Worm (Caenorhabditis elegans): ENCODE results near the gene B0035.22.

The B0035.22 gene

DNA sequence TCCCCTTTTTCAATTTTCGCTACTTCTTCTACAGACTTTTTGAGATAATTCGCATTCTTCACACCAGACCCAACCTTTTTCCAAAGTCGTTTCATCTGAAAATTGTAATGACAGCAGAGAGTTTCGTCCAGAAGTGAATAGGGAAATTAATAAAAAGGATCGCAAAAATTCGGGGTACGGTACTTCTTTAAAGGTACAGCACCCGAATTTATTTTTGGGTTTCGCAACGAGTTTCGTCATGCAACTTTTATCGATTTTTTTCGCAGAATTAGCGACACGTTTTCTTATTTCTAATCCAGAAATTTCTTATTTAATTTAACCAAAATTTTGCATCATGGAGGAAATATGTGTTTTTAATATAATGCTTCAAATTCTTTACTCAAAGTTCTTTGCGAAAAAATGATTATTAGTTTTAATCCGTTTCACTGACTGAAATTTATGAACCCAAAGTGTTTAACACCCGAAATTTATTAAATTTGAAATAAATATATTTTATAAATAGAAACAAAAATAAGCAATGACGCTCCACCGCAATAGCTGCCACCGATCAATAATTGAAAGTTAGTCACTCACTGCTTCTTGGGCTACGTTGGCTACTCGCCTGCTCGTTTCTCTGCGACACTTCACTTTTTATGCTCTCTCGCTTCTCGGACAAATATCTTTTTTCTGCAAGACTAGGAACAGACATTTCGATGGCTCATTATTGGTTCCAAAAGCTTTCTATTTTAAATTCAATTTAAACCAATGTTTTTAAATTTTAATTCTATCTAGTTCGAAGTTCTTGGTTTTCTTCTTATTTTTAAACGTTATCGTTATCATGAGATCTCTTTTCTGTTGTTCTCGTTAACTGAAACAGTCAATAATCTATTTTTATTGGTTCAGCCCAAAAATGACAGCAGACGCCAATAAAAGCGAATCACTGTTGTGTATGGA, 16.5 kb upstream of the B0035.22 start, which contains the start of the genes B0035.15 and dnj-1 (continued):
- peak in 1 of 2 experiments; percentile 12 for TF ChIP-seq mdl-1 (tag; optimal IDR thresholded peaks at IDR 0.05)
- TF ChIP-seq unc-130 (tag; optimal IDR thresholded peaks at IDR 0.05) = peak; percentile 16
- no peak for TF ChIP-seq aly-2 (tag; optimal IDR thresholded peaks at IDR 0.05)
- TF ChIP-seq nhr-47 (tag; optimal IDR thresholded peaks at IDR 0.05) = no peak
- peak; percentile 32 for TF ChIP-seq rnt-1 (tag; optimal IDR thresholded peaks at IDR 0.05)

DNA sequence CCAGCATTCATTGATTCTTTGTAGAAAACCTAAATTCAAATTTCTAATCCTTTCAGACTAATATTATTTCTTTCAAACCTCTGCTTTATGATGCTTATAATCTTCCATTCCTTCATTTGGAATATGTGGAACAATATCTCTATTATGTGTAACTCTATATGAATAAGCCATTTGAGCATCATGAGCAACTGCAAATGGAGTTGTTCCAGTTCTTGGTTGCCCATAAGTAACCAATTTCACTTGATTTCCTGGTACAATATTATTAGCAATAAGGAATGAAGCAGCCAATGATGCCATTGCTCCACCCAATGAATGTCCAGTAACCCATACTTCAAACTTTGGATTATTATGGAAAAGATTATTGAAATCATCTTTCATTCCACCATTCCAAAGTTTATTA, 10.0 kb upstream of the B0035.22 start:
- no peak for TF ChIP-seq ceh-82 (tag; optimal IDR thresholded peaks at IDR 0.05)
- TF ChIP-seq fkh-4 (tag; optimal IDR thresholded peaks at IDR 0.05; ENCODE audit: borderline replicate concordance) = no peak
- no peak for TF ChIP-seq isw-1 (GFP tag; IDR thresholded peaks at IDR 0.05)
- TF ChIP-seq efl-1 (optimal IDR thresholded peaks at IDR 0.05) = no peak
- TF ChIP-seq efl-1 (GFP tag; optimal IDR thresholded peaks at IDR 0.05 in 1 of 2) = peak in 1 of 2 experiments; percentile 67
- no peak for TF ChIP-seq nhr-19 (GFP tag; conservative IDR thresholded peaks at IDR 0.05)
- no peak for TF ChIP-seq Y116A8C.19 (tag; optimal IDR thresholded peaks at IDR 0.05; ENCODE audit: borderline replicate concordance)
- TF ChIP-seq unc-86 (tag; optimal IDR thresholded peaks at IDR 0.05) = no peak
- TF ChIP-seq nhr-76 (tag; optimal IDR thresholded peaks at IDR 0.05) = no peak
- TF ChIP-seq mdl-1 (tag; optimal IDR thresholded peaks at IDR 0.05) = no peak
- TF ChIP-seq dsc-1 (tag; optimal IDR thresholded peaks at IDR 0.05) = peak; percentile 55
- TF ChIP-seq pag-3 (tag; optimal IDR thresholded peaks at IDR 0.05; ENCODE audit: borderline replicate concordance, insufficient read depth) = no peak
- TF ChIP-seq blmp-1 (tag; optimal IDR thresholded peaks at IDR 0.05) = no peak

DNA sequence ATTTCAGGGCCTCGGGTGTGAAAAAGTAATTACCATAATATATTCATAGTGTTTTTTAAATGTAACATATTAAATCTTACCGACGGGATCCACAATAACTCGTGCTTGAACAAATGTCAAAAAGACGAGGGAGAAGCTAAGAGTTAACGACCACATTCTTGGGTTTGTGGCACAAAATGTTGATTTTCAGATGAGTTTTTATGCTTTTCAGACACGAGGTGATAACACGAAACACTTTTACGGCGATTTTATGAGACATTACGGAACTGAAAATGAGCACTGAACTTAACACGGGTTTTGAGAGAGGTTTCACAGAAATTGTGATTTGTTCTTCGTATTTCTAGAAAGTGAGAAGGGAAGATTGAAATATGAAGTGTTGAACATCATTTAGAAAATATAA, 8.4 kb upstream of the B0035.22 start, which contains the start of gene B0035.13:
Gene B0035.13 (minus strand): TSS at position 173 of the 400 bp plus-strand sequence.
- no peak for TF ChIP-seq elt-3 (tag; optimal IDR thresholded peaks at IDR 0.05)
- peak; percentile 42 for TF ChIP-seq elt-2 (tag; optimal IDR thresholded peaks at IDR 0.05)
- TF ChIP-seq lin-39 (tag; optimal IDR thresholded peaks at IDR 0.05) = no peak
- no peak for TF ChIP-seq ceh-90 (tag; optimal IDR thresholded peaks at IDR 0.05)
- TF ChIP-seq nhr-90 (tag; optimal IDR thresholded peaks at IDR 0.05; ENCODE audit: poor library complexity) = no peak
- no peak for TF ChIP-seq efl-1 (optimal IDR thresholded peaks at IDR 0.05)
- peak in 1 of 2 experiments; percentile 19 for TF ChIP-seq efl-1 (GFP tag; optimal IDR thresholded peaks at IDR 0.05 in 1 of 2)
- TF ChIP-seq ces-1 (GFP tag; optimal IDR thresholded peaks at IDR 0.05) = no peak
- no peak for TF ChIP-seq snu-23 (GFP tag; optimal IDR thresholded peaks at IDR 0.05)

DNA sequence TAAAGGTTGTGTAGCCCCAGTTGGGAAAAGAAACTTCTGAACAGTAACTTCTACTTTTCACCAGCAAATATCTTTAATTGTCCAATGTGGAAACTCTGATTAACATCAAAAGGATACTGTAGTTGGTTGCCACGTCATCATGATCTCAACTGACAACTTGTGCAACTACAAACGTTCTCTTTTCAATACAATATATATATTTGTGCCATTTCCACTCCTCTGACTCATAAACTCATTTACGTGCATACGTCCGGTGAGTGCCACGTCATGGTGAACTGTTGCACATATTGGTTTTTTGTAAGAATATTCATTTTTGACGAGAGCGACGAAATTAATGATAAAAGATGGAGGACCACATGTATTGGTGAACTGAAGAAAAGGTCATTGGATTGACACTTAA, 7.2 kb upstream of the B0035.22 start:
- no peak for TF ChIP-seq C16A3.4 (tag; optimal IDR thresholded peaks at IDR 0.05)
- TF ChIP-seq aha-1 (tag; optimal IDR thresholded peaks at IDR 0.05) = no peak
- no peak for TF ChIP-seq lin-39 (tag; optimal IDR thresholded peaks at IDR 0.05)
- TF ChIP-seq nhr-90 (tag; optimal IDR thresholded peaks at IDR 0.05; ENCODE audit: poor library complexity) = no peak
- no peak for TF ChIP-seq unc-130 (tag; optimal IDR thresholded peaks at IDR 0.05)
- no peak for TF ChIP-seq tlp-1 (tag; optimal IDR thresholded peaks at IDR 0.05)
- TF ChIP-seq mdl-1 (tag; optimal IDR thresholded peaks at IDR 0.05) = no peak
- TF ChIP-seq ama-1 (optimal IDR thresholded peaks at IDR 0.05) = no peak
- no peak for TF ChIP-seq ceh-82 (tag; optimal IDR thresholded peaks at IDR 0.05)
- no peak for TF ChIP-seq jun-1 (tag; optimal IDR thresholded peaks at IDR 0.05)

DNA sequence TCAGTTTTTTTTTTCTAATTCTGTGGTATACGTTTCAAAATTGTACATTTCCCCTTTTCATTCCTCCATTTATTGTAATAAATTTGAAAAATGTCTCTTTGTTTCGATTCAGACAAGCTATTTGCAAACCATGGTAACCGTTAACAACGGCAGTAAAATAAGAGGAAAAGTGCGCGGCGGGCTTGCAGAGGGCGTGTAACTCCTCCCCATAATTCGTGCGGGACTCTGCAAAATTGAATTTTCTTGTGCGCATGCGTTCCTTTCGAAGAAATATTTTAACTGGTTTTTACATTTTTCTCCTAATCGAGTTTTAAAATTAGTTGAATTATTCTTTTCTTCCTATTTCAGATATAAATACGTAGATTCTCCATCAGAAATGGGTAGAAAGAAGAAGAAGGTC, 4.3 kb upstream of the B0035.22 start, which contains the start of gene znf-207:
Gene znf-207 (plus strand): TSS at position 349 of the 400 bp plus-strand sequence.
- TF ChIP-seq egl-13 (tag; optimal IDR thresholded peaks at IDR 0.05) (no peak), rnt-1 (tag; optimal IDR thresholded peaks at IDR 0.05) (peak; percentile 48), lsy-2 (tag; optimal IDR thresholded peaks at IDR 0.05) (peak; percentile 3 to 56), isw-1 (GFP tag; IDR thresholded peaks at IDR 0.05) (no peak), snu-23 (GFP tag; optimal IDR thresholded peaks at IDR 0.05) (peak; percentile 53), mep-1 (tag; optimal IDR thresholded peaks at IDR 0.05) (peak; percentile 3), hlh-17 (GFP tag; optimal IDR thresholded peaks at IDR 0.05; ENCODE audit: borderline replicate concordance) (no peak), tbx-2 (tag; optimal IDR thresholded peaks at IDR 0.05) (peak; percentile 17), ztf-4 (tag; optimal IDR thresholded peaks at IDR 0.05) (no peak), ces-1 (GFP tag; optimal IDR thresholded peaks at IDR 0.05) (peak; percentile 80), swsn-7 (tag; optimal IDR thresholded peaks at IDR 0.05) (peak; percentile 30), dsc-1 (tag; optimal IDR thresholded peaks at IDR 0.05) (no peak), aha-1 (tag; optimal IDR thresholded peaks at IDR 0.05) (no peak), C16A3.4 (tag; optimal IDR thresholded peaks at IDR 0.05) (peak; percentile 48), efl-1 (optimal IDR thresholded peaks at IDR 0.05) (peak; percentile 39), efl-1 (GFP tag; optimal IDR thresholded peaks at IDR 0.05 in 1 of 2) (peak in 1 of 2 experiments; percentile 91), skn-1 (tag; optimal IDR thresholded peaks at IDR 0.05) (peak; percentile 41), nhr-47 (tag; optimal IDR thresholded peaks at IDR 0.05) (peak; percentile 42), nhr-85 (tag) (peak; percentile 22), blmp-1 (tag; optimal IDR thresholded peaks at IDR 0.05) (peak; percentile 20), lin-14 (GFP tag; optimal IDR thresholded peaks at IDR 0.05) (peak; percentile 70), fkh-8 (tag; optimal IDR thresholded peaks at IDR 0.05) (peak; percentile 41), nhr-28 (tag; optimal IDR thresholded peaks at IDR 0.05) (no peak)

All from whole organism, L1 larva.